Worm (Caenorhabditis elegans): ENCODE measurements around the gene skr-14.

Gene skr-14

DNA sequence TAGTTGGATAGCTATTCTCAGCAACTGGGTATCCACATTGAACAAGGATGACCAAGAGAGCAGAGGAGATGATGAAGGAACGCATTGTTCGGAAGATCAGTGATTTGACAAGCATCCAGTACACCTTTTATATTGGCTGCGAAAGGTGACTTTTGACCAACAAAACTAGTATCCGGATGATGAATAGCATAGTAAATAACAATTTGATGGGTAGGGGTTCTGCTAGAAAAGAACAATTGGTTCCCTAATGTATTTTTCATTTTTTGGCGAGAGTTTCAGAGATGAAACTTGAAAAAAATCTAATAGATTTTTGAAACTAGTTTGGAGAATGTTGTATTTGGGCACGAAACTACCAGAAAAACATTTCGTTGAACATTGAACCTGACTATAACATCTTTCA is 6.8 kb upstream of the skr-14 start, which contains the start of gene Y47D7A.11:
Gene Y47D7A.11, minus strand, starts transcription at position 101 of the 400 bp plus-strand sequence.
- TF ChIP-seq nhr-237 (tag; optimal IDR thresholded peaks at IDR 0.05) = no peak
- no peak for TF ChIP-seq ets-5 (GFP tag; IDR thresholded peaks at IDR 0.05)
- no peak for TF ChIP-seq F16B12.6 (tag; optimal IDR thresholded peaks at IDR 0.05)
- no peak for TF ChIP-seq xbp-1 (tag; optimal IDR thresholded peaks at IDR 0.05)
- TF ChIP-seq tlp-1 (tag; optimal IDR thresholded peaks at IDR 0.05) = no peak
- no peak for TF ChIP-seq mdl-1 (tag; optimal IDR thresholded peaks at IDR 0.05)
- TF ChIP-seq lin-15B (tag; optimal IDR thresholded peaks at IDR 0.05) = no peak
- no peak for TF ChIP-seq ceh-90 (tag; optimal IDR thresholded peaks at IDR 0.05)
- no peak for TF ChIP-seq blmp-1 (tag; optimal IDR thresholded peaks at IDR 0.05)

DNA sequence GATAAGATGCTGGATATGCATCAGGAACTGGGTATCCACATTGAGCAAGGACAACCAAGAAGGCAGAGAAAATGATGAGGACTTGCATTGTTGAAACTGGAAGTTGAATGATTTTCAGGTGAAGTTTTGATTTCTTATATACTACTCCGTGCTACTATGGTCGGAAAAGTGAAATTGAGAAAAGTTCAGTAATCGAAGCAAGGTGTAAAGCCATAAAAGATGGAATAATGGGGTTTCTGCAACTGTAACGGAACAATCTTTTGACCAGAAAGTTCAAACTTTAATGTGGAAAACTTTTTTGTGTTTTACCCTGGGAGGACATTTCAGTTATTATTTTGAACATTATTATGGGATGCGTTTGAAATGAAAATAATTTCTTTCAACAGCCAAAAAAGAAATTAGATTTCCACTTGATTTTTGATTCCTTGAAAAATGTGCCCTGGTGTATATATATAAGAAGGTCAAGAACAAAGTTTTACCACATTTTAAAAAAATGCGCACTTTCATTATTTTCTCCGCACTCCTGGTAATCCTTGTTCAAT is 2.6 kb upstream of the skr-14 start, which contains the start of the genes Y47D7A.9 and Y47D7A.19:
Gene Y47D7A.9, minus strand, starts transcription at position 101 of the 542 bp plus-strand sequence.
Gene Y47D7A.19, plus strand, starts transcription at position 492 of the 542 bp plus-strand sequence.
- TF ChIP-seq Y116A8C.19 (tag; optimal IDR thresholded peaks at IDR 0.05; ENCODE audit: borderline replicate concordance) (no peak), elt-3 (tag; optimal IDR thresholded peaks at IDR 0.05) (no peak), ceh-82 (tag; optimal IDR thresholded peaks at IDR 0.05) (no peak), fkh-10 (GFP tag; optimal IDR thresholded peaks at IDR 0.05) (no peak), unc-86 (tag; optimal IDR thresholded peaks at IDR 0.05) (no peak), elt-2 (tag; optimal IDR thresholded peaks at IDR 0.05) (no peak), tbx-2 (tag; optimal IDR thresholded peaks at IDR 0.05) (no peak), xbp-1 (tag; optimal IDR thresholded peaks at IDR 0.05) (no peak), nhr-90 (tag; optimal IDR thresholded peaks at IDR 0.05; ENCODE audit: poor library complexity) (no peak), lin-13 (GFP tag; optimal IDR thresholded peaks at IDR 0.05) (no peak), hlh-4 (tag; optimal IDR thresholded peaks at IDR 0.05) (no peak), F16B12.6 (tag; optimal IDR thresholded peaks at IDR 0.05) (no peak), zip-4 (GFP tag; optimal IDR thresholded peaks at IDR 0.05) (no peak), ztf-11 (tag; optimal IDR thresholded peaks at IDR 0.05) (no peak), unc-30 (tag; optimal IDR thresholded peaks at IDR 0.05) (no peak), snpc-4 (tag; optimal IDR thresholded peaks at IDR 0.05) (no peak), lin-14 (GFP tag; optimal IDR thresholded peaks at IDR 0.05) (no peak), hpl-2 (GFP tag; optimal IDR thresholded peaks at IDR 0.05) (no peak)

DNA sequence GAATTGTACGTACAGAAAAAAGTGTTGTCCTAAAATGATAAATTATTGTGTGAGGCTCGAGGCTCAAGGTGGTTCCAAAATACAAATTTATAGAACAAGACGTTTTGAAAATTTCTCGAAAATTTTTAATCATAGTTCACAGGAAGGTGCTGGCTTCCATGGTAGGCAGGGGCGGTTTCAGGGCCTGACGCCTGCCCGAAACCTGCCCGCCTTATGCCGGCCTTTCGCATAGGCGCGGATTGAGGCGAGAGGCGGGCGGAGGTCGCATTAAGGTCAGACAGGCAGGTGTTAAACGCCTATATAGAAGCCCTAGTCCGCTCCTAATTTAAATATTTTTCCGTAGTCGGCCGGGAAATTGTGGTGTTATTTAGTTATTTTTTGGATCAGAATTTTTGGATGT is 1.7 kb upstream of the skr-14 start:
- TF ChIP-seq efl-3 (GFP tag; optimal IDR thresholded peaks at IDR 0.05) (no peak), blmp-1 (tag; optimal IDR thresholded peaks at IDR 0.05) (no peak), unc-86 (tag; optimal IDR thresholded peaks at IDR 0.05) (no peak), nhr-90 (tag; optimal IDR thresholded peaks at IDR 0.05; ENCODE audit: poor library complexity) (no peak), dpl-1 (GFP tag; optimal IDR thresholded peaks at IDR 0.05) (no peak), nhr-47 (tag; optimal IDR thresholded peaks at IDR 0.05) (no peak), egl-13 (tag; optimal IDR thresholded peaks at IDR 0.05) (no peak), vab-15 (tag; optimal IDR thresholded peaks at IDR 0.05) (no peak), tlp-1 (tag; optimal IDR thresholded peaks at IDR 0.05) (no peak), swsn-7 (tag; optimal IDR thresholded peaks at IDR 0.05) (no peak), fos-1 (tag; optimal IDR thresholded peaks at IDR 0.05) (no peak), lir-3 (tag; optimal IDR thresholded peaks at IDR 0.05; ENCODE audit: poor library complexity) (no peak), hlh-4 (tag; optimal IDR thresholded peaks at IDR 0.05) (no peak), nhr-84 (tag; optimal IDR thresholded peaks at IDR 0.05) (no peak), ces-1 (GFP tag; optimal IDR thresholded peaks at IDR 0.05) (no peak), nhr-12 (tag; optimal IDR thresholded peaks at IDR 0.05) (no peak), sup-37 (GFP tag; optimal IDR thresholded peaks at IDR 0.05) (no peak), pax-3 (tag; optimal IDR thresholded peaks at IDR 0.05) (no peak)

All from whole organism, L1 larva.